In genomic region chr2L:12840413-12840812, dm6 we compare ENCODE assay signal across 1 fruit fly cellular context.
TF ChIP-seq lines count a peak whose summit lies in the region.

No protein-coding gene starts in this region.

TF ChIP-seq in whole organism, prepupa, 60 proteins besides CTCF, POLR2A, EP300 and RAD21 (continued from another document):
- peak; percentile 14 for TF ChIP-seq CG8632 (GFP tag; optimal IDR thresholded peaks at IDR 0.05; lab: Kevin White, UChicago)
- TF ChIP-seq Gug (GFP tag; IDR thresholded peaks at IDR 0.05; lab: Robert Waterston, UW), result no peak
- TF ChIP-seq CG6163 (GFP tag; IDR thresholded peaks at IDR 0.05; lab: Robert Waterston, UW), result peak; percentile 42; the same call in 2 of the 3 replicates
- TF ChIP-seq CG11762 (GFP tag; optimal IDR thresholded peaks at IDR 0.05; lab: Kevin White, UChicago; ENCODE audit: insufficient read depth), result peak; percentile 23
- peak; percentile 58 for TF ChIP-seq Eip75B (GFP tag; optimal IDR thresholded peaks at IDR 0.05; lab: Kevin White, UChicago)
- TF ChIP-seq topi (GFP tag; optimal IDR thresholded peaks at IDR 0.05; lab: Kevin White, UChicago), result peak; percentile 32
- TF ChIP-seq dac (GFP tag; optimal IDR thresholded peaks at IDR 0.05; lab: Kevin White, UChicago), result no peak
- TF ChIP-seq CG11294 (GFP tag; IDR thresholded peaks at IDR 0.05; lab: Robert Waterston, UW), result no peak
- TF ChIP-seq lz (GFP tag; optimal IDR thresholded peaks at IDR 0.05; lab: Kevin White, UChicago), result peak; percentile 9
- no peak for TF ChIP-seq CG8319 (GFP tag; optimal IDR thresholded peaks at IDR 0.05; lab: Kevin White, UChicago)
- peak; percentile 15 for TF ChIP-seq Hr39 (GFP tag; optimal IDR thresholded peaks at IDR 0.05; lab: Kevin White, UChicago)
- peak; percentile 44 for TF ChIP-seq OdsH (GFP tag; optimal IDR thresholded peaks at IDR 0.05; lab: Kevin White, UChicago)
- TF ChIP-seq CG15336 (GFP tag; IDR thresholded peaks at IDR 0.05; lab: Robert Waterston, UW), result 0 out of 2 replicates have a peak, but pooled peaks have one; percentile 8
- TF ChIP-seq Eip78C (GFP tag; lab: Kevin White, UChicago), result peak; percentile 90
- peak; percentile 47 for TF ChIP-seq CG10669 (GFP tag; optimal IDR thresholded peaks at IDR 0.05; lab: Kevin White, UChicago)
- TF ChIP-seq dsx (GFP tag; optimal IDR thresholded peaks at IDR 0.05; lab: Kevin White, UChicago; ENCODE audit: poor library complexity, severe bottlenecking), result no peak
- TF ChIP-seq CG32006 (GFP tag; optimal IDR thresholded peaks at IDR 0.05; lab: Kevin White, UChicago), result peak; percentile 46
- TF ChIP-seq svp (GFP tag; lab: Kevin White, UChicago), result peak; percentile 82
- TF ChIP-seq net (GFP tag; optimal IDR thresholded peaks at IDR 0.05; lab: Kevin White, UChicago), result peak; percentile 49
- peak; percentile 18 for TF ChIP-seq Hr4 (GFP tag; optimal IDR thresholded peaks at IDR 0.05; lab: Kevin White, UChicago)
- peak; percentile 46; the same call in 1 of the 3 replicates for TF ChIP-seq CG8119 (GFP tag; IDR thresholded peaks at IDR 0.05; lab: Robert Waterston, UW)
- peak; percentile 46 for TF ChIP-seq fd59A (GFP tag; optimal IDR thresholded peaks at IDR 0.05; lab: Kevin White, UChicago)
- TF ChIP-seq CG9139 (GFP tag; optimal IDR thresholded peaks at IDR 0.05; lab: Kevin White, UChicago), result no peak
- peak; percentile 41 for TF ChIP-seq esn (GFP tag; optimal IDR thresholded peaks at IDR 0.05; lab: Kevin White, UChicago)
- TF ChIP-seq CG6854 (GFP tag; optimal IDR thresholded peaks at IDR 0.05; lab: Kevin White, UChicago), result no peak
- no peak for TF ChIP-seq Hr38 (GFP tag; optimal IDR thresholded peaks at IDR 0.05; lab: Kevin White, UChicago)
- no peak for TF ChIP-seq vri (GFP tag; optimal IDR thresholded peaks at IDR 0.05; lab: Kevin White, UChicago)
- TF ChIP-seq Met (GFP tag; optimal IDR thresholded peaks at IDR 0.05; lab: Kevin White, UChicago), result peak; percentile 45
- TF ChIP-seq CG1621 (tag; optimal IDR thresholded peaks at IDR 0.05; lab: Kevin White, UChicago), result no peak
- TF ChIP-seq CG16779 (tag; optimal IDR thresholded peaks at IDR 0.05; lab: Kevin White, UChicago), result no peak
